Fruit fly (Drosophila melanogaster) whole organism, embryonic: ENCODE results near the gene Sil1.

ENCODE experiments used
- ATbp ChIP-seq: fragments of 200-800 bp; sonication (Bioruptor generic); optimal IDR thresholded peaks from 2 replicates; lab custom pipeline; 2017; ENCODE audit warnings: missing biosample characterization, mild to moderate bottlenecking, missing genetic modification characterization, missing genetic modification reagents
- Ada2b ChIP-seq: fragments of 200-800 bp; sonication (Bioruptor generic); IDR thresholded peaks from 2 replicates; pipeline ENCODE4 v1.3.6; 2022; ENCODE audit warnings: missing biosample characterization, missing genetic modification characterization
- Atf-2 ChIP-seq: fragments of 200-800 bp; sonication (Bioruptor generic); optimal IDR thresholded peaks from 2 replicates; lab custom pipeline; 2016; ENCODE audit warnings: missing biosample characterization, missing genetic modification characterization
- CG10267 ChIP-seq: fragments of 200-800 bp; sonication (Bioruptor generic); optimal IDR thresholded peaks from 2 replicates; lab custom pipeline; 2018; ENCODE audit warnings: missing biosample characterization, mild to moderate bottlenecking, missing genetic modification characterization, moderate library complexity
- CG10321 ChIP-seq: fragments of 200-800 bp; sonication (Bioruptor generic); IDR thresholded peaks from 2 replicates; pipeline ENCODE4 v1.3.6; 2022; ENCODE audit warnings: missing biosample characterization, missing genetic modification characterization
- CG10431 ChIP-seq: fragments of 200-800 bp; sonication (Bioruptor generic); optimal IDR thresholded peaks from 3 replicates; lab custom pipeline; 2018; ENCODE audit warnings: missing biosample characterization, mild to moderate bottlenecking, missing genetic modification characterization
- CG10462 ChIP-seq: fragments of 200-800 bp; sonication (Bioruptor generic); optimal IDR thresholded peaks from 2 replicates; lab custom pipeline; 2016; ENCODE audit warnings: missing biosample characterization, missing genetic modification characterization
- CG13424 ChIP-seq: fragments of 200-800 bp; sonication (Bioruptor generic); optimal IDR thresholded peaks from 2 replicates; lab custom pipeline; 2019; ENCODE audit warnings: missing biosample characterization, mild to moderate bottlenecking, missing genetic modification characterization, moderate library complexity
- CG13775 ChIP-seq: fragments of 200-800 bp; sonication (Bioruptor generic); optimal IDR thresholded peaks from 3 replicates; lab custom pipeline; 2017; ENCODE audit warnings: missing biosample characterization, mild to moderate bottlenecking, missing genetic modification characterization
- CG14667 ChIP-seq: fragments of 200-800 bp; sonication (Bioruptor generic); IDR thresholded peaks from 2 replicates; pipeline ENCODE4 v1.3.6; 2022; ENCODE audit warnings: missing biosample characterization, missing genetic modification characterization
- CG2120 ChIP-seq: fragments of 200-800 bp; sonication (Bioruptor generic); optimal IDR thresholded peaks from 3 replicates; lab custom pipeline; 2016; ENCODE audit warnings: missing biosample characterization, missing genetic modification characterization
- CG30403 ChIP-seq: fragments of 200-800 bp; sonication (Bioruptor generic); optimal IDR thresholded peaks from 3 replicates; lab custom pipeline; 2016; ENCODE audit warnings: missing biosample characterization, missing genetic modification characterization
- CG3281 ChIP-seq: fragments of 200-800 bp; sonication (Bioruptor generic); optimal IDR thresholded peaks from 3 replicates; lab custom pipeline; 2017; ENCODE audit warnings: missing biosample characterization, mild to moderate bottlenecking, missing genetic modification characterization
- CG3407 ChIP-seq: fragments of 200-800 bp; sonication (Bioruptor generic); optimal IDR thresholded peaks from 2 replicates; lab custom pipeline; 2018; ENCODE audit warnings: missing biosample characterization, mild to moderate bottlenecking, missing genetic modification characterization
- CG34376 ChIP-seq: fragments of 200-800 bp; sonication (Bioruptor generic); optimal IDR thresholded peaks from 2 replicates; lab custom pipeline; 2018; ENCODE audit warnings: missing biosample characterization, mild to moderate bottlenecking, missing genetic modification characterization
- CG6854 ChIP-seq: fragments of 200-800 bp; sonication (Bioruptor generic); optimal IDR thresholded peaks from 3 replicates; lab custom pipeline; 2017; ENCODE audit warnings: missing biosample characterization, mild to moderate bottlenecking, missing genetic modification characterization
- CG7745 ChIP-seq: fragments of 200-800 bp; sonication (Bioruptor generic); optimal IDR thresholded peaks from 2 replicates; lab custom pipeline; 2018; ENCODE audit warnings: missing biosample characterization, mild to moderate bottlenecking, missing genetic modification characterization, moderate library complexity
- CG8359 ChIP-seq: fragments of 200-800 bp; sonication (Bioruptor generic); optimal IDR thresholded peaks from 2 replicates; lab custom pipeline; 2017; ENCODE audit warnings: missing biosample characterization, mild to moderate bottlenecking, missing genetic modification characterization, borderline replicate concordance
- CG9437 ChIP-seq: fragments of 200-800 bp; sonication (Bioruptor generic); optimal IDR thresholded peaks from 2 replicates; lab custom pipeline; 2018; ENCODE audit warnings: missing biosample characterization, mild to moderate bottlenecking, missing genetic modification characterization
- Dll ChIP-seq: fragments of 200-800 bp; sonication (Bioruptor generic); IDR thresholded peaks from 4 replicates; pipeline ENCODE4 v1.3.6; 2022; ENCODE audit warnings: missing biosample characterization, missing genetic modification characterization; ENCODE audit not compliant: partially characterized antibody
- Ets97D ChIP-seq: fragments of 200-800 bp; sonication (Bioruptor generic); optimal IDR thresholded peaks from 3 replicates; lab custom pipeline; 2016; ENCODE audit warnings: missing biosample characterization, missing genetic modification characterization
- Hand ChIP-seq: fragments of 200-800 bp; sonication (Bioruptor generic); optimal IDR thresholded peaks from 2 replicates; lab custom pipeline; 2017; ENCODE audit warnings: mild to moderate bottlenecking, missing biosample characterization, missing genetic modification reagents, missing genetic modification characterization
- Optix ChIP-seq: fragments of 200-800 bp; sonication (Bioruptor generic); IDR thresholded peaks from 3 replicates; pipeline ENCODE4 v1.3.6; 2022; ENCODE audit warnings: missing biosample characterization, missing genetic modification characterization
- Scr ChIP-seq: fragments of 200-800 bp; sonication (Bioruptor generic); IDR thresholded peaks from 2 replicates; pipeline ENCODE4 v1.3.6; 2022; ENCODE audit warnings: missing biosample characterization, missing genetic modification characterization; ENCODE audit not compliant: partially characterized antibody
- ap ChIP-seq: fragments of 200-800 bp; sonication (Bioruptor generic); IDR thresholded peaks from 2 replicates; pipeline ENCODE4 v1.3.6; 2022; ENCODE audit warnings: missing biosample characterization, missing genetic modification characterization
- bbx ChIP-seq: fragments of 200-800 bp; sonication (Bioruptor generic); IDR thresholded peaks from 2 replicates; pipeline ENCODE4 v1.3.6; 2022; ENCODE audit warnings: missing biosample characterization, missing genetic modification characterization; ENCODE audit not compliant: partially characterized antibody
- br ChIP-seq: fragments of >200 bp; optimal IDR thresholded peaks from 2 replicates; lab custom pipeline; 2017
- btn ChIP-seq: fragments of 200-800 bp; sonication (Bioruptor generic); optimal IDR thresholded peaks from 2 replicates; lab custom pipeline; 2016; ENCODE audit warnings: missing biosample characterization, missing genetic modification characterization
- cad ChIP-seq: fragments of >200 bp; optimal IDR thresholded peaks from 2 replicates; lab custom pipeline; 2017; ENCODE audit warnings: missing biosample characterization, missing genetic modification characterization
- crol ChIP-seq: fragments of 200-800 bp; sonication (Bioruptor generic); IDR thresholded peaks from 2 replicates; pipeline ENCODE4 v1.3.6; 2022; ENCODE audit warnings: missing biosample characterization, missing genetic modification characterization
- dan ChIP-seq: fragments of 200-800 bp; sonication (Bioruptor generic); IDR thresholded peaks from 2 replicates; pipeline ENCODE4 v1.3.6; 2022; ENCODE audit warnings: missing biosample characterization, missing genetic modification characterization
- emc ChIP-seq: fragments of 200-800 bp; sonication (Bioruptor generic); optimal IDR thresholded peaks from 2 replicates; lab custom pipeline; 2016; ENCODE audit warnings: missing biosample characterization, missing genetic modification characterization
- eve ChIP-seq, 2 experiments: fragments of >200 bp; optimal IDR thresholded peaks; 2 replicates each; lab custom pipeline; 2017; ENCODE audit warnings: missing biosample characterization in 2 of 2, missing genetic modification characterization in 2 of 2
- her ChIP-seq: fragments of 200-800 bp; sonication (Bioruptor generic); optimal IDR thresholded peaks from 2 replicates; lab custom pipeline; 2016; ENCODE audit warnings: missing biosample characterization, missing genetic modification characterization
- jing ChIP-seq: fragments of 200-800 bp; sonication (Bioruptor generic); optimal IDR thresholded peaks from 2 replicates; lab custom pipeline; 2018; ENCODE audit warnings: missing biosample characterization, mild to moderate bottlenecking, missing genetic modification characterization
- jumu ChIP-seq: fragments of 200-800 bp; sonication (Bioruptor generic); optimal IDR thresholded peaks from 3 replicates; lab custom pipeline; 2016; ENCODE audit warnings: missing biosample characterization, missing genetic modification characterization
- ken ChIP-seq: fragments of 200-800 bp; sonication (Bioruptor generic); IDR thresholded peaks from 3 replicates; pipeline ENCODE4 v1.3.6; 2022; ENCODE audit warnings: missing biosample characterization, missing genetic modification characterization
- odd ChIP-seq: fragments of 200-800 bp; sonication (Bioruptor generic); optimal IDR thresholded peaks from 2 replicates; lab custom pipeline; 2017; ENCODE audit warnings: missing biosample characterization, mild to moderate bottlenecking, missing genetic modification characterization
- pb ChIP-seq: fragments of 200-800 bp; sonication (Bioruptor generic); optimal IDR thresholded peaks from 3 replicates; lab custom pipeline; 2016; ENCODE audit warnings: missing biosample characterization, missing genetic modification characterization
- salm ChIP-seq: fragments of 200-800 bp; sonication (Bioruptor generic); optimal IDR thresholded peaks from 2 replicates; lab custom pipeline; 2018; ENCODE audit warnings: missing biosample characterization, mild to moderate bottlenecking, missing genetic modification characterization
- sc ChIP-seq, 3 experiments: fragments of >200 bp in 2 of 3; fragments of 200-800 bp in 1 of 3; sonication (Bioruptor generic) in 1 of 3; optimal IDR thresholded peaks; 2 replicates in 2 of 3; 3 replicates in 1 of 3; lab custom pipeline; 2017; ENCODE audit warnings: mild to moderate bottlenecking in 1 of 3, missing biosample characterization in 1 of 3, missing genetic modification characterization in 1 of 3, missing genetic modification reagents in 1 of 3
- sd ChIP-seq: fragments of 200-800 bp; sonication (Bioruptor generic); optimal IDR thresholded peaks from 3 replicates; lab custom pipeline; 2018; ENCODE audit warnings: missing biosample characterization, mild to moderate bottlenecking, missing genetic modification characterization, moderate library complexity
- shn ChIP-seq: fragments of 200-800 bp; sonication (Bioruptor generic); optimal IDR thresholded peaks from 3 replicates; lab custom pipeline; 2016; ENCODE audit warnings: missing biosample characterization, missing genetic modification characterization
- slbo ChIP-seq: fragments of 200-800 bp; sonication (Bioruptor generic); IDR thresholded peaks from 2 replicates; pipeline ENCODE4 v1.3.6; 2022; ENCODE audit warnings: missing biosample characterization, missing genetic modification characterization
- so ChIP-seq: fragments of 200-800 bp; sonication (Bioruptor generic); IDR thresholded peaks from 3 replicates; pipeline ENCODE4 v1.3.6; 2022; ENCODE audit warnings: missing biosample characterization, missing genetic modification characterization
- sr ChIP-seq: fragments of 200-800 bp; sonication (Bioruptor generic); IDR thresholded peaks from 3 replicates; pipeline ENCODE4 v1.3.6; 2022; ENCODE audit warnings: missing biosample characterization, missing genetic modification characterization
- vfl ChIP-seq: fragments of 200-800 bp; sonication (Bioruptor generic); optimal IDR thresholded peaks from 2 replicates; lab custom pipeline; 2016; ENCODE audit warnings: missing biosample characterization, missing genetic modification characterization
- vnd ChIP-seq: fragments of 200-800 bp; sonication (Bioruptor generic); IDR thresholded peaks from 3 replicates; pipeline ENCODE4 v1.3.6; 2022; ENCODE audit warnings: missing biosample characterization, missing genetic modification characterization; ENCODE audit not compliant: partially characterized antibody
- yki ChIP-seq: fragments of >200 bp; optimal IDR thresholded peaks from 3 replicates; lab custom pipeline; 2018
- zfh1 ChIP-seq: fragments of 200-800 bp; sonication (Bioruptor generic); IDR thresholded peaks from 3 replicates; pipeline ENCODE4 v1.3.6; 2022; ENCODE audit warnings: missing biosample characterization, missing genetic modification characterization
- zfh2 ChIP-seq: fragments of 200-800 bp; sonication (Bioruptor generic); optimal IDR thresholded peaks from 2 replicates; lab custom pipeline; 2016; ENCODE audit warnings: missing biosample characterization, missing genetic modification characterization

Sil1 gene

dm6 chr3R:25247379-25247869, 12.1 kb upstream of the Sil1 start, which contains the start of the genes RpS27 and Nup37 (continued):
- TF ChIP-seq CG34376 = peak; percentile 100
- peak; percentile 95 for TF ChIP-seq ap
- TF ChIP-seq jumu (GFP tag; lab: Kevin White, UChicago) = peak; percentile 96
- no peak for TF ChIP-seq yki (lab: Kevin White, UChicago)
- TF ChIP-seq eve (GFP tag; optimal IDR thresholded peaks at IDR 0.05; lab: Kevin White, UChicago) = no peak
- peak; percentile 98 for TF ChIP-seq sr (GFP tag; lab: Robert Waterston, UW)
- TF ChIP-seq CG2120 (GFP tag; lab: Kevin White, UChicago) = peak; percentile 95
- TF ChIP-seq CG30403 (GFP tag; lab: Kevin White, UChicago) = peak; percentile 96
- peak; percentile 99 for TF ChIP-seq ken (GFP tag; lab: Robert Waterston, UW)
- TF ChIP-seq zfh2 = peak; percentile 98
- peak; percentile 99 for TF ChIP-seq emc
- TF ChIP-seq CG10462 (GFP tag; lab: Kevin White, UChicago) = peak; percentile 93
- TF ChIP-seq vnd = no peak
- TF ChIP-seq CG14667 = peak; percentile 93
- TF ChIP-seq CG10431 (GFP tag; lab: Kevin White, UChicago) = peak; percentile 98
- TF ChIP-seq CG13775 = peak; percentile 99
- peak; percentile 97 for TF ChIP-seq btn (GFP tag; lab: Kevin White, UChicago)
- TF ChIP-seq her = peak; percentile 97
- TF ChIP-seq crol = peak; percentile 78; the same call in 1 of the 2 replicates
- peak; percentile 94 for TF ChIP-seq CG8359 (GFP tag; lab: Kevin White, UChicago)
- no peak for TF ChIP-seq br
- peak; percentile 99 for TF ChIP-seq odd (GFP tag; lab: Kevin White, UChicago)
- peak; percentile 98 for TF ChIP-seq vfl
- peak; percentile 98 for TF ChIP-seq zfh1 (GFP tag; lab: Robert Waterston, UW)
- TF ChIP-seq ATbp (GFP tag; lab: Kevin White, UChicago) = peak; percentile 97
- TF ChIP-seq CG7745 (tag; lab: Kevin White, UChicago) = peak; percentile 83
- peak; percentile 99 for TF ChIP-seq CG3281
- TF ChIP-seq CG6854 (GFP tag; lab: Kevin White, UChicago) = peak; percentile 97
- TF ChIP-seq Hand (GFP tag; lab: Kevin White, UChicago) = peak; percentile 94
- TF ChIP-seq jing = peak; percentile 94
- peak; percentile 97 for TF ChIP-seq Atf-2 (GFP tag; lab: Kevin White, UChicago)
- TF ChIP-seq CG10267 (tag; lab: Kevin White, UChicago) = peak; percentile 99
- no peak; the same call in 1 of the 2 replicates for TF ChIP-seq dan (GFP tag; lab: Robert Waterston, UW)
- no peak for TF ChIP-seq Dll (GFP tag; lab: Robert Waterston, UW)
- TF ChIP-seq pb (GFP tag; lab: Kevin White, UChicago) = peak; percentile 99
- TF ChIP-seq CG10321 = peak; percentile 84
- peak; percentile 83 for TF ChIP-seq sd (tag; lab: Kevin White, UChicago)
- peak; percentile 98 for TF ChIP-seq slbo
- peak; percentile 41; the same call in 1 of the 2 replicates for TF ChIP-seq Scr (GFP tag; lab: Robert Waterston, UW)
- no peak for TF ChIP-seq sc (optimal IDR thresholded peaks at IDR 0.05; lab: Kevin White, UChicago)
- TF ChIP-seq sc (GFP tag; optimal IDR thresholded peaks at IDR 0.05; lab: Kevin White, UChicago) = peak; percentile 97
- peak; percentile 99 for TF ChIP-seq shn
- peak; percentile 96 for TF ChIP-seq Optix (GFP tag; lab: Robert Waterston, UW)
- peak; percentile 98 for TF ChIP-seq CG3407 (GFP tag; lab: Kevin White, UChicago)
- peak; percentile 88 for TF ChIP-seq CG13424
- TF ChIP-seq Ada2b = peak; percentile 87
- no peak for TF ChIP-seq cad (GFP tag; lab: Kevin White, UChicago)
- peak; percentile 94 for TF ChIP-seq CG9437
- peak; percentile 90 for TF ChIP-seq salm
- TF ChIP-seq so = peak; percentile 95
- 0 out of 2 replicates have a peak, but pooled peaks have one; percentile 34 for TF ChIP-seq bbx (GFP tag; lab: Robert Waterston, UW)
- TF ChIP-seq Ets97D (GFP tag; lab: Kevin White, UChicago) = peak; percentile 100
